Worm (Caenorhabditis elegans): Measurements from ENCODE around the gene gmeb-3.

DNA sequence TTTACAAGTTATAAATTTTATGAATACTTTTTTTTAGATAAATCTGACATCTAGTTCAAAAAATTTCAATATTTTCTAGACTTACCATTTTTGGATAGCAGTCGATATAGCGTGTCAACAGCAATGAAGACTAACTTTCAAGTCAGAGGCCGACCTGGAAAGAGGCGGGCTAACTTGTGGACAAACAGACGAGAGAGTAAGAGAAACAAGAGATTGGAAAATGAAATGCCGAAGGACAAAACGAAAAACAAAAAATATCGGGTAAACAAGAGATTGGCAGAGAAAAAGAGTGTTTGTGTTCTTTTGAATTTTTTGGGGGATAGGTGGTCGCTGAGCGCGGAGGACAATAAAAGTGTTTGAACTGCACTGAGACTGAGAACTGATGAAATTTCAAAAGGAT is 4.9 kb downstream of the gmeb-3 start, which contains the start of gene lec-4:
- TF ChIP-seq ama-1 (optimal IDR thresholded peaks at IDR 0.05) (no peak), hmg-4 (GFP tag; optimal IDR thresholded peaks at IDR 0.05) (no peak), F13C5.2 (tag; optimal IDR thresholded peaks at IDR 0.05) (no peak), sea-1 (GFP tag; conservative IDR thresholded peaks at IDR 0.05) (no peak), hnd-1 (tag; optimal IDR thresholded peaks at IDR 0.05) (no peak), B0310.2 (tag; optimal IDR thresholded peaks at IDR 0.05) (no peak), tra-4 (tag; optimal IDR thresholded peaks at IDR 0.05) (no peak), aly-1 (tag; optimal IDR thresholded peaks at IDR 0.05) (no peak), flt-1 (GFP tag; IDR thresholded peaks at IDR 0.05) (no peak), tbx-37 (GFP tag; conservative IDR thresholded peaks at IDR 0.05) (no peak), pes-1 (GFP tag; IDR thresholded peaks at IDR 0.05) (no peak), ceh-13 (GFP tag; optimal IDR thresholded peaks at IDR 0.05) (no peak), hmbx-1 (tag; optimal IDR thresholded peaks at IDR 0.05) (no peak)
